Worm (Caenorhabditis elegans) whole organism, late embryonic: Measurements from ENCODE around the gene F40G9.14.

Experiments
- C38D4.7 ChIP-seq: fragments of 200-800 bp; sonication (Bioruptor generic); optimal IDR thresholded peaks from 2 replicates; lab custom pipeline; 2018; ENCODE audit warnings: mild to moderate bottlenecking, missing genetic modification characterization, moderate library complexity, missing compliant biosample characterization
- K09A11.1 ChIP-seq: sonication (generic microtip); optimal IDR thresholded peaks from 2 replicates; lab custom pipeline; 2017; ENCODE audit warnings: antibody characterized with exemption, mild to moderate bottlenecking, missing genetic modification characterization, missing compliant biosample characterization; ENCODE audit not compliant: insufficient read depth
- ahr-1 ChIP-seq: sonication (generic microtip); optimal IDR thresholded peaks from 2 replicates; lab custom pipeline; 2016; ENCODE audit warnings: missing genetic modification characterization, missing compliant biosample characterization
- ceh-18 ChIP-seq: sonication (generic microtip); optimal IDR thresholded peaks from 2 replicates; lab custom pipeline; 2016; ENCODE audit warnings: missing genetic modification characterization, missing compliant biosample characterization
- ceh-19 ChIP-seq: fragments of 200-800 bp; sonication (Bioruptor generic); optimal IDR thresholded peaks from 2 replicates; lab custom pipeline; 2018; ENCODE audit warnings: mild to moderate bottlenecking, missing genetic modification characterization, missing compliant biosample characterization
- ceh-24 ChIP-seq: sonication (generic microtip); optimal IDR thresholded peaks from 2 replicates; lab custom pipeline; 2016; ENCODE audit warnings: mild to moderate bottlenecking, missing genetic modification characterization, missing compliant biosample characterization
- ceh-30 ChIP-seq: fragments of 150-350 bp; optimal IDR thresholded peaks from 2 replicates; lab custom pipeline; 2014; ENCODE audit warnings: missing biosample characterization, missing genetic modification characterization
- ceh-31 ChIP-seq: sonication (generic microtip); optimal IDR thresholded peaks from 2 replicates; lab custom pipeline; 2016; ENCODE audit warnings: missing genetic modification characterization, missing compliant biosample characterization
- ceh-34 ChIP-seq: sonication (generic microtip); optimal IDR thresholded peaks from 2 replicates; lab custom pipeline; 2016; ENCODE audit warnings: mild to moderate bottlenecking, missing genetic modification characterization, missing compliant biosample characterization
- ceh-45 ChIP-seq: fragments of 200-800 bp; sonication (Bioruptor generic); IDR thresholded peaks from 2 replicates; pipeline ENCODE4 v1.3.6; 2022; ENCODE audit warnings: missing genetic modification reagents, missing genetic modification characterization, missing compliant biosample characterization
- ceh-48 ChIP-seq: sonication (generic microtip); optimal IDR thresholded peaks from 2 replicates; lab custom pipeline; 2016; ENCODE audit warnings: missing genetic modification characterization, inconsistent platforms, missing compliant biosample characterization
- ceh-6 ChIP-seq: fragments of 200-800 bp; sonication (Bioruptor generic); optimal IDR thresholded peaks from 2 replicates; lab custom pipeline; 2018; ENCODE audit warnings: mild to moderate bottlenecking, missing genetic modification characterization, missing compliant biosample characterization
- che-1 ChIP-seq: sonication (generic microtip); optimal IDR thresholded peaks from 2 replicates; lab custom pipeline; 2016; ENCODE audit warnings: mild to moderate bottlenecking, missing genetic modification characterization, missing compliant biosample characterization
- dve-1 ChIP-seq: sonication (generic microtip); optimal IDR thresholded peaks from 2 replicates; lab custom pipeline; 2017; ENCODE audit warnings: antibody characterized with exemption, mild to moderate bottlenecking, missing genetic modification characterization, missing compliant biosample characterization
- ets-4 ChIP-seq: sonication (generic microtip); optimal IDR thresholded peaks from 2 replicates; lab custom pipeline; 2016; ENCODE audit warnings: missing genetic modification characterization, missing compliant biosample characterization
- eyg-1 ChIP-seq: sonication (generic microtip); optimal IDR thresholded peaks from 2 replicates; lab custom pipeline; 2016; ENCODE audit warnings: missing genotype, missing genetic modification characterization, missing compliant biosample characterization
- fax-1 ChIP-seq: sonication (generic microtip); optimal IDR thresholded peaks from 2 replicates; lab custom pipeline; 2016; ENCODE audit warnings: missing genotype, missing genetic modification characterization, missing compliant biosample characterization
- fkh-10 ChIP-seq: fragments of 150-350 bp; optimal IDR thresholded peaks from 2 replicates; lab custom pipeline; 2014; ENCODE audit warnings: missing biosample characterization, missing genetic modification reagents, missing genetic modification characterization
- gmeb-2 ChIP-seq: sonication (generic microtip); optimal IDR thresholded peaks from 2 replicates; lab custom pipeline; 2016; ENCODE audit warnings: missing genetic modification characterization, inconsistent platforms, missing compliant biosample characterization
- hlh-30 ChIP-seq: sonication (generic microtip); optimal IDR thresholded peaks from 2 replicates; lab custom pipeline; 2017; ENCODE audit warnings: antibody characterized with exemption, missing genetic modification characterization, missing compliant biosample characterization; ENCODE audit not compliant: insufficient read depth
- hlh-6 ChIP-seq: sonication (generic microtip); optimal IDR thresholded peaks from 2 replicates; lab custom pipeline; 2016; ENCODE audit warnings: missing genotype, missing genetic modification characterization, missing compliant biosample characterization
- hlh-8 ChIP-seq: sonication (generic microtip); optimal IDR thresholded peaks from 2 replicates; lab custom pipeline; 2016; ENCODE audit warnings: missing genotype, missing genetic modification characterization, missing compliant biosample characterization
- lim-6 ChIP-seq: sonication (generic microtip); optimal IDR thresholded peaks from 2 replicates; lab custom pipeline; 2016; ENCODE audit warnings: missing genetic modification characterization, missing compliant biosample characterization
- mec-3 ChIP-seq: sonication (generic microtip); optimal IDR thresholded peaks from 2 replicates; lab custom pipeline; 2016; ENCODE audit warnings: borderline replicate concordance, missing genetic modification characterization, missing compliant biosample characterization
- nfya-1 ChIP-seq: sonication (generic microtip); optimal IDR thresholded peaks from 2 replicates; lab custom pipeline; 2017; ENCODE audit warnings: missing genetic modification characterization, mild to moderate bottlenecking, missing compliant biosample characterization, antibody characterized with exemption, moderate library complexity
- nhr-11 ChIP-seq: fragments of 150-350 bp; optimal IDR thresholded peaks from 2 replicates; lab custom pipeline; 2014; ENCODE audit warnings: missing biosample characterization, missing genetic modification characterization
- pag-3 ChIP-seq: sonication (generic microtip); optimal IDR thresholded peaks from 2 replicates; lab custom pipeline; 2016; ENCODE audit warnings: missing compliant biosample characterization, missing genetic modification characterization, borderline replicate concordance
- pha-2 ChIP-seq: sonication (generic microtip); optimal IDR thresholded peaks from 2 replicates; lab custom pipeline; 2017; ENCODE audit warnings: mild to moderate bottlenecking, missing genetic modification characterization, missing compliant biosample characterization
- pha-4 ChIP-seq: fragments of 150-350 bp; optimal IDR thresholded peaks from 2 replicates; lab custom pipeline; 2018; ENCODE audit warnings: missing biosample characterization, missing genetic modification reagents, missing genetic modification characterization
- pqm-1 ChIP-seq: sonication (generic microtip); optimal IDR thresholded peaks from 2 replicates; lab custom pipeline; 2016; ENCODE audit warnings: missing genetic modification characterization, missing compliant biosample characterization
- pros-1 ChIP-seq: fragments of 150-350 bp; optimal IDR thresholded peaks from 2 replicates; lab custom pipeline; 2014; ENCODE audit warnings: missing biosample characterization, missing genetic modification reagents, missing genetic modification characterization
- ref-2 ChIP-seq: sonication (generic microtip); optimal IDR thresholded peaks from 2 replicates; lab custom pipeline; 2016; ENCODE audit warnings: missing genetic modification characterization, missing compliant biosample characterization
- sox-2 ChIP-seq: fragments of 200-800 bp; sonication (Bioruptor generic); IDR thresholded peaks from 2 replicates; pipeline ENCODE4 v1.3.6; 2022; ENCODE audit warnings: missing genetic modification reagents, missing genetic modification characterization, missing compliant biosample characterization
- syd-9 ChIP-seq: sonication (generic microtip); optimal IDR thresholded peaks from 2 replicates; lab custom pipeline; 2016; ENCODE audit warnings: mild to moderate bottlenecking, missing genetic modification characterization, moderate library complexity, missing compliant biosample characterization
- tbx-7 ChIP-seq: sonication (generic microtip); optimal IDR thresholded peaks from 2 replicates; lab custom pipeline; 2016; ENCODE audit warnings: missing genotype, missing genetic modification characterization, missing compliant biosample characterization
- ttx-3 ChIP-seq: sonication (generic microtip); optimal IDR thresholded peaks from 2 replicates; lab custom pipeline; 2016; ENCODE audit warnings: missing genetic modification reagents, missing genetic modification characterization, missing compliant biosample characterization
- unc-42 ChIP-seq: sonication (generic microtip); optimal IDR thresholded peaks from 2 replicates; lab custom pipeline; 2016; ENCODE audit warnings: missing genotype, missing genetic modification characterization, missing compliant biosample characterization
- unc-55 ChIP-seq: sonication (generic microtip); optimal IDR thresholded peaks from 2 replicates; lab custom pipeline; 2017; ENCODE audit warnings: missing biosample characterization, missing genetic modification reagents, missing genetic modification characterization
- unc-86 ChIP-seq: sonication (generic microtip); optimal IDR thresholded peaks from 2 replicates; lab custom pipeline; 2016; ENCODE audit warnings: missing genetic modification characterization, missing compliant biosample characterization
- zip-5 ChIP-seq: sonication (generic microtip); optimal IDR thresholded peaks from 2 replicates; lab custom pipeline; 2016; ENCODE audit warnings: missing genetic modification characterization, missing compliant biosample characterization
- ztf-16 ChIP-seq: sonication (generic microtip); optimal IDR thresholded peaks from 2 replicates; lab custom pipeline; 2017; ENCODE audit warnings: missing genetic modification characterization, missing compliant biosample characterization

The F40G9.14 gene

DNA sequence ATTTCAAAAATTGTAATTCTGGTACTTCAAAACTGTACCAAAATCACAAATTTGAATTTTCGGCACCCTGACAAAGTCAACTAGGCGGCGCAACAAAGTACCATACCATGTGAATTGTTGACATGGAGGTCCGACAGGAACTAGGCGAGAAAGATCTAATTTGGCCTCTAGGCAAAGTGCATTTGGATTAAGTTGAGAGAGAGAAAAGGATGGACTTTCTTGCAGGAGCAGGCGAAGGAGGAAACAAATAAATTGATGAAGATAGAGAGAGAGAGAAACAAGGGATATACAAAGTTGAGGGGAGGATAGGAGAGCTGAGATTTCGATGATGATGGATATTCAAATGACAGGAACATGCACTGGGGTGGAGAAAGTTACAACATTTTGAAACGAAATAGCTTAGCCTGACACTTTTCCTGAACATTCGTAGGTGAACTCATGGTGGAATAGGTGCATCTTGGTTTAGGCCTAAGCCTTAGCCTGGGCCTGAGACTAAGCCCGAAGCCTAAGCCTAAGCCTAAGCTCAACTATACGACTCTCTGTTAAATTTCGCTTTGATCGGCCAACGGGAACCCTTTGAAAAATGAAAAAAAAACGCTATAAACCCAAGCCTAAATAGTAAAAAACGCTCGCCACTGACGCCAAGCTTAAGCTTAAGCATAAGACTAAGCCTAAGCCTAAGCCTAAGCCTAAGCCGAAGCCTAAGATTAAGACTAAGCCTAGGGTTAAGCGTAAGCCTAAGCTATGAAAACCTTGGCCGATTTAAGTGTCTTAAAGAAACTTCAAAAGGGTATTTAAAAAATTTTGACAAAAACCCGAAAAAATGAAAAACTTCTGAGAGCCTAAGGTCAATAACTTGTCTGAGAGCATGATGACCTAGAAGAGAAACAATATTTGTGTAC is 31.4 kb upstream of the F40G9.14 start:
- peak; percentile 72 for TF ChIP-seq fkh-10 (GFP tag; lab: Kevin White, UChicago)
- TF ChIP-seq tbx-7 = no peak
- no peak for TF ChIP-seq hlh-8
- no peak for TF ChIP-seq nhr-11 (tag; lab: Kevin White, UChicago)
- TF ChIP-seq pha-2 (tag; lab: Kevin White, UChicago) = no peak
- peak; percentile 59 for TF ChIP-seq unc-55 (GFP tag; lab: Kevin White, UChicago)
- peak; percentile 31 for TF ChIP-seq ceh-31
- TF ChIP-seq unc-42 (tag; lab: Kevin White, UChicago) = peak; percentile 95

DNA sequence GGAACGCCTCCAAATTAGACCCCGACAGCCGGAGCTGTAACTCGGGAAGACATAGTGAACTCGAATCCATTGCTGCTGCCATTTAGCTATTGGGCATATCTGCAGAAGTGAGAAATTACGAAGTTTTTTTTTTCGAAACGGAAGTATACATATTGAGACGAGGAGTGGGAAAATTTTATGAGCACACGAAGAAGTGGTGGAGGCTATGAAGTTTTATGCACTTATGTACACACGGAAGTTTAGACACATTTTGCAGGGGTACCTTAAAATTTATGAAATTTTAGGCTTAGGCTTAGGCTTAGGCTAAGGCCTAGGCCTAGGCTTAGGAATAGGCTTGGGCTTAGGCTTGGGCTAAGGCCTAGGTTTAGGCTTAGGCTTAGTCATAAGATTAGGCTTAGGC is 29.4 kb upstream of the F40G9.14 start, which contains the start of gene W10C4.1:
Gene W10C4.1, minus strand, starts transcription at position 101 of the 400 bp plus-strand sequence.
- TF ChIP-seq ceh-19 (GFP tag; lab: Kevin White, UChicago) (no peak), ceh-30 (tag; lab: Kevin White, UChicago) (no peak), che-1 (no peak), ahr-1 (tag; lab: Kevin White, UChicago) (no peak), ztf-16 (no peak), pqm-1 (tag; lab: Kevin White, UChicago) (no peak), unc-86 (tag; lab: Kevin White, UChicago) (no peak), ets-4 (no peak), ceh-6 (GFP tag; lab: Kevin White, UChicago) (no peak), lim-6 (tag; lab: Kevin White, UChicago) (no peak), mec-3 (no peak)

- TF ChIP-seq ceh-48 (tag; lab: Kevin White, UChicago) (peak; percentile 69), ceh-18 (tag; lab: Kevin White, UChicago) (no peak)
These were observed 26.3 kb upstream of the F40G9.14 start for ce11 chrIII:203953-204352.

- TF ChIP-seq zip-5 (tag; lab: Kevin White, UChicago) = no peak
These were observed 16.5 kb upstream of the F40G9.14 start, which contains the start of gene F40G9.17 for ce11 chrIII:194160-194559. TSS of gene F40G9.17 (plus strand) at chrIII:194460.

DNA sequence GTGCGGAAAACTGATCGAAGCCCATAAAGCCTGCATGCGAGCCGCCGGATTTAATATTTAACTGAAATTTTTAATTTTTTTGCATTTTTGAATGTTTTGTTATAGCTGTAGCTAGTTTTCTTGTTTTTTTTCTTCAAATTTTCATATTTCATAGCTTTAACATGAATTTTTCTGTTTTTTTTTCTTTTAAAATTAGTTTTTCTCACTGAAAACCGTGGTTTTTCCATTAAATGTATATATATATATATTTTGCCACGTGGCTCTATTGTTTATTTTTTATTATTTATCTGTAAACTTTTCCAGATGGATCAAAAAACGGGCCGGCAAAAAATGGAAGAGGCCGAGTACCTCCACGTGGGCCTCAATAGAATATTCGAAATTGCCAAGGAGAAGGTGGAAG is 14.2 kb upstream of the F40G9.14 start, which contains the start of gene sec-20:
Gene sec-20, plus strand, starts transcription at position 301 of the 400 bp plus-strand sequence.
- no peak for TF ChIP-seq fkh-10 (GFP tag; lab: Kevin White, UChicago)
- no peak for TF ChIP-seq unc-42 (tag; lab: Kevin White, UChicago)
- TF ChIP-seq ceh-18 (tag; lab: Kevin White, UChicago) = no peak
- TF ChIP-seq K09A11.1 (tag; lab: Kevin White, UChicago) = no peak
- TF ChIP-seq ceh-19 (GFP tag; lab: Kevin White, UChicago) = no peak
- TF ChIP-seq C38D4.7 (GFP tag; lab: Kevin White, UChicago) = no peak
- TF ChIP-seq ceh-45 (GFP tag; lab: Robert Waterston, UW) = no peak
- TF ChIP-seq ceh-24 (tag; lab: Kevin White, UChicago) = no peak
- TF ChIP-seq syd-9 (tag; lab: Kevin White, UChicago) = no peak

DNA sequence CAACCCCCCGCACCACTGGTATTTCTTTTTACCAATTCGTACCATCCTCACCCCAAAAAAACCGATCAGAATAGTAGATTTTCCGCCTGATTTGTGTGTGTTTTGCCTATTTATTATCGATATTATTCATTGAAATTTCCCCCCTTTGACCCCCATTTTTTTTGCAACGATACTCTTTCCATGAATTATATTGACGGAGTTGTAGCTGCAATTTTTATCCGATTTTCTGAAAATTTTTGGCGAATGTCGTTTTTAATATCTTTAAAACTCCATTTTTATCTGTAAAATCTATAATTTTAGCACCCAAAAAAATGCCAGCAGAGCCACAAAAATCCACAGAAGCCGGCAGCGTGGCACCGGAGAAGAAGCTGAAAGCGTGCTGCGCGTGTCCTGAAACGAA is 13.1 kb upstream of the F40G9.14 start, which contains the start of gene cox-17:
Gene cox-17, plus strand, starts transcription at position 301 of the 400 bp plus-strand sequence.
- TF ChIP-seq hlh-6 = no peak
- TF ChIP-seq eyg-1 (tag; lab: Kevin White, UChicago) = no peak
- TF ChIP-seq hlh-30 (tag; lab: Kevin White, UChicago) = no peak
- TF ChIP-seq pqm-1 (tag; lab: Kevin White, UChicago) = no peak
- no peak for TF ChIP-seq ets-4
- TF ChIP-seq nfya-1 = no peak
- TF ChIP-seq dve-1 (tag; lab: Kevin White, UChicago) = no peak
- TF ChIP-seq pha-4 (tag; lab: Kevin White, UChicago) = no peak
- no peak for TF ChIP-seq ref-2 (tag; lab: Kevin White, UChicago)
- TF ChIP-seq fkh-10 (GFP tag; lab: Kevin White, UChicago) = no peak
- no peak for TF ChIP-seq sox-2 (GFP tag; lab: Robert Waterston, UW)
- no peak for TF ChIP-seq fax-1 (tag; lab: Kevin White, UChicago)
- TF ChIP-seq C38D4.7 (GFP tag; lab: Kevin White, UChicago) = no peak
- TF ChIP-seq ttx-3 (tag; lab: Kevin White, UChicago) = no peak
- TF ChIP-seq gmeb-2 (tag; lab: Kevin White, UChicago) = no peak
- no peak for TF ChIP-seq ceh-34 (tag; lab: Kevin White, UChicago)
- no peak for TF ChIP-seq ceh-45 (GFP tag; lab: Robert Waterston, UW)
- no peak for TF ChIP-seq pros-1
- TF ChIP-seq pag-3 (tag; lab: Kevin White, UChicago) = no peak
- no peak for TF ChIP-seq che-1
